Worm (Caenorhabditis elegans) whole organism, L3 larva: ENCODE results near the gene F53H4.2.

Experiments used
- R02D3.7 ChIP-seq: fragments of 150-350 bp; optimal IDR thresholded peaks from 2 replicates; lab custom pipeline; 2014; ENCODE audit warnings: missing biosample characterization, missing genetic modification characterization
- elt-2 ChIP-seq: sonication (generic microtip); optimal IDR thresholded peaks from 2 replicates; lab custom pipeline; 2016; ENCODE audit warnings: missing genetic modification reagents, mild to moderate bottlenecking, missing genetic modification characterization, missing compliant biosample characterization
- elt-3 ChIP-seq, 3 experiments: fragments of 150-350 bp in 1 of 3; sonication (generic microtip) in 2 of 3; optimal IDR thresholded peaks; 2 replicates in 2 of 3; 4 replicates in 1 of 3; lab custom pipeline; 2014 to 2017; ENCODE audit warnings: missing biosample characterization in 3 of 3, missing genetic modification characterization in 3 of 3
- fkh-10 ChIP-seq: sonication (generic microtip); optimal IDR thresholded peaks from 2 replicates; lab custom pipeline; 2017; ENCODE audit warnings: missing biosample characterization, missing genetic modification reagents, missing genetic modification characterization
- nhr-28 ChIP-seq: fragments of 150-350 bp; optimal IDR thresholded peaks from 2 replicates; lab custom pipeline; 2014; ENCODE audit warnings: missing biosample characterization, missing genetic modification characterization
- skn-1 ChIP-seq: fragments of 150-350 bp; optimal IDR thresholded peaks from 2 replicates; lab custom pipeline; 2014; ENCODE audit warnings: missing biosample characterization, missing genetic modification characterization
- tbx-2 ChIP-seq: sonication (generic microtip); optimal IDR thresholded peaks from 2 replicates; lab custom pipeline; 2016; ENCODE audit warnings: mild to moderate bottlenecking, missing genetic modification characterization, missing compliant biosample characterization
- ztf-11 ChIP-seq: fragments of 150-350 bp; optimal IDR thresholded peaks from 2 replicates; lab custom pipeline; 2014; ENCODE audit warnings: missing biosample characterization, missing genetic modification characterization

ce11 chrX:15844330-15844729 lies 12.6 kb upstream of the F53H4.2 start:
- TF ChIP-seq R02D3.7 (no peak), ztf-11 (tag; lab: Kevin White, UChicago) (no peak), elt-3 (tag; optimal IDR thresholded peaks at IDR 0.05; lab: Kevin White, UChicago) (no peak), skn-1 (no peak), elt-2 (no peak), nhr-28 (tag; lab: Kevin White, UChicago) (no peak), tbx-2 (tag; lab: Kevin White, UChicago) (no peak), fkh-10 (GFP tag; lab: Kevin White, UChicago) (no peak)
